Fruit fly (Drosophila melanogaster): ENCODE data around the gene Cyp28d1.

Gene Cyp28d1

DNA sequence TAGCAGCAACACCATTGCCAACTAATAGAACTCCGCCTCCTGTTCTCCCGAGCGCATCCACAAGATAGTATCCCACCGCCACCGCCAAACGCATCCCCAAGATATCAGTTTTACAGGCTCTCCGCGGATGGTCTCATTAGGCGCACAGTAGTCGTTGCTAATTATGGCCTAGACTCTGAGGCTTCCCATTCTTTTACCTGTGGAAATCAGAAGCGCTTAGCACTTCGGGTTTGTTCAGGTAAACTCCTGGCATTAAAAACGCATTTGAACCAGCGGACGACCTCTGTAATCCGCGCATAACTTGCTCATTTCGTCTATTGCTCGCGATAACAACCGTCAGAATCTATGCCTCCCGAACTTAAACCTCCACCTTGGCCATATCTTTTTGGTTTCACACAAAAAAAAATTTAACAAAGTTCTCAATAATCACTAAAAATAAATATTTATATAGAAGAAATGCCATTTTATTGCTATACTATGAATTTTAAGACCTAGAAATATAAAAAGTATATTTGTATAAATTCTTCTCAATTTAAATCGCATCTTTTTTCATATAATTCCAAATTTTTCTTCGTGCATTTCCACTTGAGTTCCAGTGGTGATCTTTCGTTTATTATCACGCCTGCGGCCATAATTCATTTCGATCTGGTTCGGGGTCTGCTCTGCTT, 27.8 kb downstream of the Cyp28d1 start (continued):
- peak; percentile 76 for TF ChIP-seq fd96Cb (tag; optimal IDR thresholded peaks at IDR 0.05)
- peak; percentile 5 for TF ChIP-seq kay (GFP tag; optimal IDR thresholded peaks at IDR 0.05)
- TF ChIP-seq CG13894 (tag; optimal IDR thresholded peaks at IDR 0.05), result no peak
- TF ChIP-seq CG4820 (GFP tag; optimal IDR thresholded peaks at IDR 0.05), result peak; percentile 32
- TF ChIP-seq Camta (GFP tag; optimal IDR thresholded peaks at IDR 0.05), result peak; percentile 16
- no peak for TF ChIP-seq bowl (GFP tag; IDR thresholded peaks at IDR 0.05)
- peak; percentile 92 for TF ChIP-seq gem (tag; optimal IDR thresholded peaks at IDR 0.05)
- peak; percentile 22 for TF ChIP-seq cato (GFP tag; optimal IDR thresholded peaks at IDR 0.05; ENCODE audit: borderline replicate concordance)
- no peak for TF ChIP-seq HLHmδ (GFP tag; optimal IDR thresholded peaks at IDR 0.05)
- peak; percentile 11 for TF ChIP-seq CG4617 (GFP tag; optimal IDR thresholded peaks at IDR 0.05; ENCODE audit: borderline replicate concordance)
- peak; percentile 43; the same call in 1 of the 2 replicates for TF ChIP-seq CG4404 (GFP tag; IDR thresholded peaks at IDR 0.05)
- 0 out of 2 replicates have a peak, but pooled peaks have one; percentile 34 for TF ChIP-seq ranshi (GFP tag; IDR thresholded peaks at IDR 0.05)
- peak; percentile 32; the same call in 1 of the 2 replicates for TF ChIP-seq CG4730 (GFP tag; IDR thresholded peaks at IDR 0.05)
- peak; percentile 80 for TF ChIP-seq unpg (GFP tag; optimal IDR thresholded peaks at IDR 0.05)
- TF ChIP-seq CG17829 (tag; optimal IDR thresholded peaks at IDR 0.05), result peak; percentile 89
- TF ChIP-seq CG8290 (GFP tag; optimal IDR thresholded peaks at IDR 0.05), result peak; percentile 18
- TF ChIP-seq CG8290 (tag; optimal IDR thresholded peaks at IDR 0.05), result no peak
- peak; percentile 93 for TF ChIP-seq gsb-n (tag; optimal IDR thresholded peaks at IDR 0.05)
- peak; percentile 36 for TF ChIP-seq Nf-YB (GFP tag; optimal IDR thresholded peaks at IDR 0.05)
- TF ChIP-seq CG10366 (GFP tag; IDR thresholded peaks at IDR 0.05), result peak; percentile 25; the same call in 1 of the 2 replicates
- peak; percentile 69 for TF ChIP-seq az2 (GFP tag; optimal IDR thresholded peaks at IDR 0.05)
- TF ChIP-seq CG18262 (tag; optimal IDR thresholded peaks at IDR 0.05), result peak; percentile 92
- peak; percentile 74 for TF ChIP-seq CG7556 (GFP tag; optimal IDR thresholded peaks at IDR 0.05)
- TF ChIP-seq Ssrp (tag; optimal IDR thresholded peaks at IDR 0.05), result peak; percentile 80
- peak; percentile 54 for TF ChIP-seq CG1602 (GFP tag; optimal IDR thresholded peaks at IDR 0.05)
- peak; percentile 20 for TF ChIP-seq CG10654 (GFP tag; optimal IDR thresholded peaks at IDR 0.05)
- TF ChIP-seq ewg (GFP tag; optimal IDR thresholded peaks at IDR 0.05), result peak; percentile 27
- TF ChIP-seq bsh (GFP tag; optimal IDR thresholded peaks at IDR 0.05), result peak in 1 of 2 experiments; percentile 90
- peak; percentile 33 for TF ChIP-seq CG12659 (GFP tag; optimal IDR thresholded peaks at IDR 0.05)
- TF ChIP-seq CG14710 (tag; optimal IDR thresholded peaks at IDR 0.05), result peak; percentile 87
- TF ChIP-seq ara (GFP tag; IDR thresholded peaks at IDR 0.05), result peak; percentile 56; the same call in 1 of the 2 replicates
- peak; percentile 62 for TF ChIP-seq lmd (GFP tag; IDR thresholded peaks at IDR 0.05)
- TF ChIP-seq CG30403 (GFP tag; optimal IDR thresholded peaks at IDR 0.05), result peak; percentile 55
- no peak for TF ChIP-seq nerfin-2 (GFP tag; IDR thresholded peaks at IDR 0.05; ENCODE audit: partially characterized antibody)
- TF ChIP-seq Sox100B (GFP tag; optimal IDR thresholded peaks at IDR 0.05), result peak; percentile 78
- no peak for TF ChIP-seq tna (GFP tag; IDR thresholded peaks at IDR 0.05; ENCODE audit: partially characterized antibody)
- peak; percentile 77 for TF ChIP-seq CG6689 (GFP tag; IDR thresholded peaks at IDR 0.05)
- TF ChIP-seq CG12391 (tag; optimal IDR thresholded peaks at IDR 0.05), result peak; percentile 90
- TF ChIP-seq CG18476 (GFP tag; optimal IDR thresholded peaks at IDR 0.05), result peak; percentile 25
- TF ChIP-seq nmo (GFP tag; optimal IDR thresholded peaks at IDR 0.05), result peak; percentile 84
- peak in 1 of 2 experiments; percentile 57 for TF ChIP-seq Eip74EF (GFP tag; optimal IDR thresholded peaks at IDR 0.05)
- no peak for TF ChIP-seq D (optimal IDR thresholded peaks at IDR 0.05)
- TF ChIP-seq D (GFP tag; optimal IDR thresholded peaks at IDR 0.05), result peak; percentile 75
- TF ChIP-seq CG10267 (tag; optimal IDR thresholded peaks at IDR 0.05), result peak; percentile 84
- TF ChIP-seq tap (tag; optimal IDR thresholded peaks at IDR 0.05), result peak; percentile 55
- no peak for TF ChIP-seq CG6765 (GFP tag; optimal IDR thresholded peaks at IDR 0.05)
- no peak for TF ChIP-seq CG1832 (GFP tag; optimal IDR thresholded peaks at IDR 0.05)
- peak; percentile 76 for TF ChIP-seq CG2678 (tag; optimal IDR thresholded peaks at IDR 0.05)

Measured in whole organism, embryonic.